Worm (Caenorhabditis elegans): ENCODE data around the gene tbx-9.

- no peak for TF ChIP-seq ama-1 (optimal IDR thresholded peaks at IDR 0.05)
- TF ChIP-seq sea-1 (GFP tag; conservative IDR thresholded peaks at IDR 0.05), result no peak
- no peak for TF ChIP-seq ceh-13 (GFP tag; optimal IDR thresholded peaks at IDR 0.05)
- no peak for TF ChIP-seq flt-1 (GFP tag; IDR thresholded peaks at IDR 0.05)
- TF ChIP-seq scrt-1 (GFP tag; IDR thresholded peaks at IDR 0.05), result no peak
- no peak for TF ChIP-seq tbx-37 (GFP tag; conservative IDR thresholded peaks at IDR 0.05)
- no peak for TF ChIP-seq aly-1 (tag; optimal IDR thresholded peaks at IDR 0.05)
- no peak for TF ChIP-seq pes-1 (GFP tag; IDR thresholded peaks at IDR 0.05)
- TF ChIP-seq tbx-11 (GFP tag; IDR thresholded peaks at IDR 0.05), result no peak
- no peak for TF ChIP-seq hmbx-1 (tag; optimal IDR thresholded peaks at IDR 0.05)
- TF ChIP-seq ets-7 (tag; optimal IDR thresholded peaks at IDR 0.05), result no peak
Measured at ce11 chrIII:10362920-10363319, 21.3 kb upstream of the tbx-9 start.
